Worm (Caenorhabditis elegans): ENCODE results near the gene K08H2.2.

DNA sequence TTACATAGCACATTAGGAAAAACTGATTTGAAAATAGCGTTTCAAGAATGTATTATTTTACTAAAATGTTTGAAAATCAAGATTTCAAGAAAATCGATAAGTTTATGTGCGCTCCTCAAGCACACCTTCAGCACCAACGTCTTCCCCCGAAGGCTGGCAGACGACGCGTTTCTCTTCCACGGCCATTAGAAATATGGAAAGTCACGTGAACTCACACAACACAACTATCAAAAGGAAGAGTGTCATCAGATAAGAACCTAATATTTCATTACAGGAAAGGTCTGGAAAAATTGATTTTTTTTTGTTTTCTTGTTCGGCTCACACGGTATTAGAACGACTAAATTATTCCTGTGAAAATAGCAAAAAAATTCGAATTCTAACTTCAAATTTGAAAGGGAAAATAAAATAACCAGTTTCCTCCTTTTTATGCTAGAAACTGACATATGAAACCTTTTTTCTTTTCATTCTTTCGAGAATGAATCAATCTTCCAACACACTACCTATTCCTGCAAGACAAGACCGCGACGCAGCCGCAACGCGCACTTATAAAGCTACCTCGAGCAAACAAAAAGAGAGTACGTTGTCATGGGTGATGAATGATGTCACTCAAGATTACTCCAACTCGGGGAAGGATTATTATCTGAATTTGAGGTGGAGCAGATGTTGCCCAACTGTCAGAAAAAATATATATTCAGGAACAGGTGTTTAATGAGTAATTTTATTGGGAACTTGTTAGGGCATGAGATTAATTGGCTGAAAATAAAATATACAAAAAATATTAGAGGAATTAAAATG lies 9.5 kb downstream of the K08H2.2 start:
- TF ChIP-seq him-1 (tag; optimal IDR thresholded peaks at IDR 0.05) (no peak), dao-5 (tag; optimal IDR thresholded peaks at IDR 0.05) (no peak)

Measured in whole organism, L4/young adult.